Worm (Caenorhabditis elegans) whole organism, L3 larva: ENCODE results near the gene let-716.

ENCODE experiments used
- aly-2 ChIP-seq: fragments of 150-350 bp; optimal IDR thresholded peaks from 2 replicates; lab custom pipeline; 2014; ENCODE audit warnings: missing biosample characterization, missing genetic modification characterization
- egl-27 ChIP-seq: sonication (generic microtip); optimal IDR thresholded peaks from 4 replicates; lab custom pipeline; 2017; ENCODE audit warnings: missing biosample characterization, missing genetic modification reagents, missing genetic modification characterization
- elt-1 ChIP-seq: fragments of 150-350 bp; optimal IDR thresholded peaks from 2 replicates; lab custom pipeline; 2014; ENCODE audit warnings: missing biosample characterization, missing genetic modification characterization
- fkh-10 ChIP-seq: sonication (generic microtip); optimal IDR thresholded peaks from 2 replicates; lab custom pipeline; 2017; ENCODE audit warnings: missing biosample characterization, missing genetic modification reagents, missing genetic modification characterization
- mdl-1 ChIP-seq: fragments of 150-350 bp; optimal IDR thresholded peaks from 2 replicates; lab custom pipeline; 2014; ENCODE audit warnings: missing biosample characterization, missing genetic modification characterization
- nhr-237 ChIP-seq: fragments of 150-350 bp; optimal IDR thresholded peaks from 2 replicates; lab custom pipeline; 2014; ENCODE audit warnings: missing biosample characterization, missing genetic modification characterization
- nhr-67 ChIP-seq: fragments of 150-350 bp; optimal IDR thresholded peaks from 2 replicates; lab custom pipeline; 2014; ENCODE audit warnings: missing biosample characterization, missing genetic modification characterization
- pqm-1 ChIP-seq: fragments of 150-350 bp; optimal IDR thresholded peaks from 2 replicates; lab custom pipeline; 2017; ENCODE audit warnings: missing biosample characterization, missing genetic modification characterization, inconsistent platforms
- skn-1 ChIP-seq: fragments of 150-350 bp; optimal IDR thresholded peaks from 2 replicates; lab custom pipeline; 2014; ENCODE audit warnings: missing biosample characterization, missing genetic modification characterization
- snpc-4 ChIP-seq: fragments of 150-350 bp; optimal IDR thresholded peaks from 2 replicates; lab custom pipeline; 2014; ENCODE audit warnings: missing biosample characterization, missing genetic modification characterization
- unc-62 ChIP-seq: fragments of 150-350 bp; sonication (generic microtip); optimal IDR thresholded peaks from 4 replicates; lab custom pipeline; 2014; ENCODE audit warnings: missing biosample characterization, missing genetic modification reagents, missing genetic modification characterization
- zag-1 ChIP-seq: fragments of 150-350 bp; optimal IDR thresholded peaks from 2 replicates; lab custom pipeline; 2014; ENCODE audit warnings: missing biosample characterization, missing genetic modification characterization
- ztf-11 ChIP-seq: fragments of 150-350 bp; optimal IDR thresholded peaks from 2 replicates; lab custom pipeline; 2014; ENCODE audit warnings: missing biosample characterization, missing genetic modification characterization
- ztf-4 ChIP-seq: fragments of 150-350 bp; optimal IDR thresholded peaks from 2 replicates; lab custom pipeline; 2014; ENCODE audit warnings: missing biosample characterization, missing genetic modification characterization

DNA sequence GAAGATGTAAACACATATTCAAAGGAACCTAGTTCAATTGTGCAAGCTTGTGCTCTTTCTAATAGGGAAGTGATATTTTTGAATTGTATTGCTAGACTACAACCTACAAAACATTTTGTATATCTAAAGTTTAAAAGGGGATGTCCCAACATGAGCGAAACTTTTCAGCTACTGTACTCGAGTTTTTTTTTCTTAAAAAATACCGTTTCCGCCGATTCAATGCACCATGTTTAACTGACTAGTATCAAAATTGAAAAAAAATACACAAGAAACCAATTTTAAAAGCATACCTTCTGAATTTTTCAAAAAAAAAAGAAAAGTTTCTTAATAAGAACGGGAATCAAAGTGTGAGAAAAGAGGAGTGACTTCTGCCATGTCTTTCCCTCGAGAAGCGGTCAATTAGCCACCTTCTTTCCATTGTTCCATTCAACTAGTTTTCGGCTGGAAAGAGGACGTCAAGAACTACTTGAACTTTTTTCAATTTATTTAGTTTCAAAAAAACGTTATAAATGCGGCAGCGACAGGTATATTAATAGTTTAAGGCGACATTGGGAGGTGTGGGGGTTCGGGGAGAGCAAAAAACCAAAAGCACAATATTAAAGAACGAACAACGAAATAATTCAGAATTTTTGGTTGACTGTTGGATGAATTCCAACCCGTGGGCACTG, 32.1 kb downstream of the let-716 start, which contains the start of gene nas-4:
- TF ChIP-seq zag-1 (tag; lab: Kevin White, UChicago): no peak
- TF ChIP-seq ztf-4 (tag; lab: Kevin White, UChicago): no peak
- no peak for TF ChIP-seq pqm-1 (tag; lab: Kevin White, UChicago)
- no peak for TF ChIP-seq mdl-1 (tag; lab: Kevin White, UChicago)
- TF ChIP-seq snpc-4 (tag; lab: Kevin White, UChicago): no peak
- no peak for TF ChIP-seq skn-1 (tag; lab: Kevin White, UChicago)
- TF ChIP-seq fkh-10 (GFP tag; lab: Kevin White, UChicago): no peak
- no peak for TF ChIP-seq nhr-237 (tag; lab: Kevin White, UChicago)
- no peak for TF ChIP-seq elt-1
- no peak for TF ChIP-seq aly-2 (tag; lab: Kevin White, UChicago)
- TF ChIP-seq ztf-11 (tag; lab: Kevin White, UChicago): no peak
- TF ChIP-seq nhr-67: no peak
- TF ChIP-seq unc-62 (GFP tag; lab: Kevin White, UChicago): no peak
- no peak for TF ChIP-seq egl-27
